Fruit fly (Drosophila melanogaster): ENCODE measurements around the gene whe.

The whe gene

DNA sequence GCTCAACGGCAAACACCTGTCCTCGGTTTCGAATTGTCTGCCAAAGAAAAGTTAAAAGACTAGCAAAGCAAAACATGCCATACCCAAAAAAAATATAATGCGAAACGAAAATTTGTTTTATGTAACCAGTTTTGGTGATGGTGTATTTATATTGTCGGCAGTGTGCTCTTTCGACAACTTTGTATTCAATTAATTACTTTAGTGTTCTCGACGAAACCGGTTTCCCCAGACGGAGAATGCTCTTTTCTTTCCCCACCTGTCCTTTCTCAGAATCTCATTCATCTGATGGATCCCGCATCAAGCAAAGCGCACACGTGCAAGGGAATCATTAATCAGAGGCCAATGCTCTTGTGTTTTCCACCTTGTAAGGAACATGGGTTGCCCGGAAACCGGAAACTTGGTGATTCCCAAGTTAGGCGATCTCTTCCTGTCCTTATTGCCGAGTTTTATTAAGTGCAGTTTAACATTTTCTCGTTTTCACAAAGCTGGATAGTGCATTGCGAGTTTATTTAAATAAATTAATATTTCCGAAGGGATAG is 24.2 kb downstream of the whe start:
- TF ChIP-seq Sp1 (GFP tag; optimal IDR thresholded peaks at IDR 0.05) (no peak), Rel (GFP tag; optimal IDR thresholded peaks at IDR 0.05) (no peak), Rel (tag; optimal IDR thresholded peaks at IDR 0.05) (peak; percentile 83)

DNA sequence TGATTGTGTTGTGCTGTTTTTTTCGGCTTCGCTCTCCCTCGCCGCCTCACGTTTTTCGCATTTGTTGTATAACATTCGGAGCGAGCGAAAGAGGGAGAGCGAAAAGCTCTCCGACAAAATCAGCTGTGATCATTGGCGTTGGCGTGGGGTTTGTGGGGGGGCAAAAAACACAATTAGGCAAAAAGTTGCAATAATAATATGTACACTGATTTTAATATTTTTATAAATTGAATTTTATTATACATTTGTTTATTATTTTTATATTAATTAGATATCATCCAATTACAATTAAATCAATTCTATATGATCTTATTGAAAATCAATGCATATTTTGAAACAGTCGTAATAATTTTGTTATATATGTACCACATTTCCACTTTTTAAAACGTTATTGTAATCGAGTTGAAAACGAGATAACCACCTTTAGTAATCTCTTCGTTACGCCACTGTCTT is 27.0 kb downstream of the whe start:
- TF ChIP-seq OdsH (GFP tag; optimal IDR thresholded peaks at IDR 0.05) = peak; percentile 6
- TF ChIP-seq CrebA (GFP tag; optimal IDR thresholded peaks at IDR 0.05; ENCODE audit: borderline replicate concordance) = no peak
- peak; percentile 37 for TF ChIP-seq HLH106 (tag; optimal IDR thresholded peaks at IDR 0.05)
- no peak for TF ChIP-seq Hr83 (GFP tag; optimal IDR thresholded peaks at IDR 0.05; ENCODE audit: poor library complexity, severe bottlenecking)
- no peak for TF ChIP-seq tai (GFP tag; optimal IDR thresholded peaks at IDR 0.05)
- peak; percentile 7 for TF ChIP-seq fru (GFP tag; optimal IDR thresholded peaks at IDR 0.05)
- no peak for TF ChIP-seq Dif (GFP tag; optimal IDR thresholded peaks at IDR 0.05; ENCODE audit: partially characterized antibody)
- peak in 1 of 2 experiments; percentile 54 for TF ChIP-seq foxo (GFP tag; optimal IDR thresholded peaks at IDR 0.05)
- TF ChIP-seq woc (GFP tag; optimal IDR thresholded peaks at IDR 0.05) = no peak
- peak in 1 of 2 experiments; percentile 2 for TF ChIP-seq dl (GFP tag; optimal IDR thresholded peaks at IDR 0.05; ENCODE audit: insufficient read depth in 1 of 2, partially characterized antibody in 2 of 2)
- TF ChIP-seq rgr (GFP tag; optimal IDR thresholded peaks at IDR 0.05) = peak; percentile 31
- no peak for TF ChIP-seq h (GFP tag; optimal IDR thresholded peaks at IDR 0.05)
- peak; percentile 7 for TF ChIP-seq Sp1 (GFP tag; optimal IDR thresholded peaks at IDR 0.05)
- peak; percentile 38 for TF ChIP-seq psq (GFP tag; optimal IDR thresholded peaks at IDR 0.05)

DNA sequence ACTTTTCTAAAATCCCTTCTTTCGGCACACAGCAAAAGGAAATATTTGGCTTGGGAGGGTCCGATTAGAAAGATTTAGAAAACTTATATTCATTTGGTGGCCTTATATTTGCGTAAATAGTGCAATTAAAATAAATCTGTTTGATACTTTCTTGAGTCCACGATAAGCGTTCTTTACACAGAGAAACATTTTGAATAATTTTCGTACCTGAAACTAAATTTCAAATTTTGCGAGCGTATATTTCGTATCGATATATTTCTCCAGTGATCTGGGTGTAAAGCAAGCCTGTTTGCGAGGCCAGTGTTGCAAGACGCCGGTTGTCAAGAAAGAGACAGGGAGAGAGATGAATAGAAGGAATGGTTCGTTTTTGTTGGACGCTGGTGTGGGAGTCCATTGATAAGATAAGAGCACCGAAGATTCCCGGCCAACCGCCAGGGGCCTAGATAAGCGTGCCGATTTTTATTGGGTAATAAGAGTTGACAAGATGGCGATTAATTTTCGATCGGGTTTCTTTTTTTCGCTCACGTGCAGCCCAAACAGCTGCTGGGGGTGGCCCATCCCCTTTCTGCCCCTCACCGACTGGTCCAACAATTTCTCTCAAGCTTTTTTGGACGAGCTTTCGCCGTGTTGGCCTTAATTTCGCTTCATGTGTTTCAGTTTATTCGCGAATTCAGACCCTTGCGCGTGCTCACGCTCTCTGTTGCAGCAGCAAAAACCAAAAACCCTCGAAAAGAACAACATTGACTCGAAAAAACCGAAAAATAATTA is 28.7 kb downstream of the whe start, which contains the start of gene slgA:
Gene slgA (plus strand): TSS at position 344 of the 768 bp plus-strand sequence.
- TF ChIP-seq Mio (GFP tag; optimal IDR thresholded peaks at IDR 0.05) = peak; percentile 24
- no peak for TF ChIP-seq Rel (GFP tag; optimal IDR thresholded peaks at IDR 0.05)
- peak; percentile 38 for TF ChIP-seq Rel (tag; optimal IDR thresholded peaks at IDR 0.05)
- no peak for TF ChIP-seq CrebA (GFP tag; optimal IDR thresholded peaks at IDR 0.05; ENCODE audit: borderline replicate concordance)
- TF ChIP-seq sv (GFP tag; optimal IDR thresholded peaks at IDR 0.05) = peak; percentile 28
- TF ChIP-seq usp (GFP tag; optimal IDR thresholded peaks at IDR 0.05) = no peak
- TF ChIP-seq CG32264 (GFP tag; optimal IDR thresholded peaks at IDR 0.05) = no peak
- TF ChIP-seq Hr83 (GFP tag; optimal IDR thresholded peaks at IDR 0.05; ENCODE audit: poor library complexity, severe bottlenecking) = peak; percentile 76
- no peak for TF ChIP-seq sage (GFP tag; optimal IDR thresholded peaks at IDR 0.05)
- TF ChIP-seq HLH106 (tag; optimal IDR thresholded peaks at IDR 0.05) = no peak
- TF ChIP-seq dmrt93B (GFP tag; optimal IDR thresholded peaks at IDR 0.05) = peak; percentile 29
- TF ChIP-seq h (GFP tag; optimal IDR thresholded peaks at IDR 0.05) = peak; percentile 54
- no peak for TF ChIP-seq Abd-B (GFP tag; optimal IDR thresholded peaks at IDR 0.05)
- TF ChIP-seq Sp1 (GFP tag; optimal IDR thresholded peaks at IDR 0.05) = peak; percentile 36
- TF ChIP-seq psq (GFP tag; optimal IDR thresholded peaks at IDR 0.05) = peak; percentile 15
- no peak for TF ChIP-seq jim (GFP tag; optimal IDR thresholded peaks at IDR 0.05)
- no peak for TF ChIP-seq GATAd (GFP tag; optimal IDR thresholded peaks at IDR 0.05)
- no peak for TF ChIP-seq dsf (GFP tag; optimal IDR thresholded peaks at IDR 0.05; ENCODE audit: borderline replicate concordance)
- no peak for TF ChIP-seq dl (GFP tag; optimal IDR thresholded peaks at IDR 0.05; ENCODE audit: insufficient read depth in 1 of 2, partially characterized antibody in 2 of 2)
- TF ChIP-seq Vsx2 (GFP tag; optimal IDR thresholded peaks at IDR 0.05; ENCODE audit: partially characterized antibody) = no peak
- peak; percentile 51 for TF ChIP-seq rgr (GFP tag; optimal IDR thresholded peaks at IDR 0.05)
- TF ChIP-seq Myc (optimal IDR thresholded peaks at IDR 0.05) = peak; percentile 19
- peak in 1 of 2 experiments; percentile 63 for TF ChIP-seq foxo (GFP tag; optimal IDR thresholded peaks at IDR 0.05)
- TF ChIP-seq fru (GFP tag; optimal IDR thresholded peaks at IDR 0.05) = peak; percentile 39
- peak; percentile 19 for TF ChIP-seq ey (GFP tag; optimal IDR thresholded peaks at IDR 0.05)
- peak; percentile 13 for TF ChIP-seq Jra (GFP tag; optimal IDR thresholded peaks at IDR 0.05)
- TF ChIP-seq Hnf4 (GFP tag; optimal IDR thresholded peaks at IDR 0.05) = peak; percentile 70
- TF ChIP-seq Dfd (GFP tag; optimal IDR thresholded peaks at IDR 0.05) = no peak
- peak; percentile 6 for TF ChIP-seq tai (GFP tag; optimal IDR thresholded peaks at IDR 0.05)
- no peak for TF ChIP-seq Dif (GFP tag; optimal IDR thresholded peaks at IDR 0.05; ENCODE audit: partially characterized antibody)
- TF ChIP-seq brk (GFP tag; optimal IDR thresholded peaks at IDR 0.05) = no peak
- no peak for TF ChIP-seq Hr78 (GFP tag; optimal IDR thresholded peaks at IDR 0.05)
- TF ChIP-seq CG9705 (GFP tag; optimal IDR thresholded peaks at IDR 0.05) = peak; percentile 15
- peak; percentile 2 for TF ChIP-seq br (GFP tag; optimal IDR thresholded peaks at IDR 0.05)
- TF ChIP-seq pan (optimal IDR thresholded peaks at IDR 0.05) = no peak
- TF ChIP-seq woc (GFP tag; optimal IDR thresholded peaks at IDR 0.05) = peak; percentile 1
- TF ChIP-seq OdsH (GFP tag; optimal IDR thresholded peaks at IDR 0.05) = no peak
